Fruit fly (Drosophila melanogaster): ENCODE measurements around the gene CG31248.
A peak's percentile ranks its signal among the peaks of the same experiment; 100 is the strongest.

Gene CG31248

DNA sequence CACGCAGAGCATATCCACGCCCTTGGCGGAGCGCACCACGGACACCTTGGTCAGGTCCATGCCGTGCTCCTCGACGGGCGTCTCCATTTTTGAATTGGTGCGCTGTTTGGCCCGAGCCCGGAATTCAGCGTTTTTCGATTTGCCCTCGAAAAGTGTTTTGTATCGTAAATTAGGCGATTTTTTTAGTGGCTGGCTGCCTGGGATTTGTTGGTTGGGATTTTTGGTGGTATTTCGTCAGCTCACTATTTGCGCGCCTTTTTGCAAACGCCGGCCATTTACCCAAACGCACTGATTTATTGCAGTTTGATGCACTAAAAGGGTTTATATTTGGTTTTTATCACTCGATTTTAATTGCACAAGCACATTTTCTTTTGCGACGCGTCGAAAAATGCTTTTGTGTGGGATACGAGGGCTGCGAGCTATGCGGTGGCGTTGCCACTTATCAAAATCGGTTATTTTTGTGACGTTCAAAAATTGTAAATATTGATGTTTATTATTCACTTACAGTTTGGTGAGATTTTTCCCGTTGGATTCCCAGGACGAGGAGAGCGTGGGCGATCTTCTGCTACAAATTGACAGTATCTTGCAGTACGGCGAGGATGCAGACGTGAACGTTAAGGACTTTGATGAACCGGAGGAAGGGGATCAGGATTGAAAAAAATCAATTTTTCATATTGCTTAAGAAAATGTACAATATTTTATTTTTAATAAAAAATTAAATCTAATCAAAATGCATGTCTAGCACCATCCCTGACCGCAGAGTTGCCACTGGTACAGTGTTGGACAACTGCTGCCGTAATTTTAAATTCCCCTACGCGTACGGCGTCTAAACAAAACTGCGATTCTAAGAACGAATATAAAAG is 21.7 kb downstream of the CG31248 start, which contains the start of the genes gfzf and Sas-4 (continued):
- TF ChIP-seq sob (GFP tag; IDR thresholded peaks at IDR 0.05) (peak; percentile 70; the same call in 1 of the 2 replicates), MBD-R2 (GFP tag; IDR thresholded peaks at IDR 0.05) (peak; percentile 60), NK7.1 (GFP tag; optimal IDR thresholded peaks at IDR 0.05) (no peak), Asciz (GFP tag; optimal IDR thresholded peaks at IDR 0.05) (no peak), CG1603 (tag; optimal IDR thresholded peaks at IDR 0.05) (no peak), CG12071 (GFP tag; optimal IDR thresholded peaks at IDR 0.05) (no peak), Spps (tag; optimal IDR thresholded peaks at IDR 0.05) (no peak), CG8478 (optimal IDR thresholded peaks at IDR 0.05) (no peak), phol (tag; optimal IDR thresholded peaks at IDR 0.05) (peak; percentile 75), sisA (GFP tag; IDR thresholded peaks at IDR 0.05) (peak; percentile 73), CG18764 (GFP tag; optimal IDR thresholded peaks at IDR 0.05) (peak; percentile 43), Meics (GFP tag; optimal IDR thresholded peaks at IDR 0.05) (peak; percentile 51), CG10959 (GFP tag; IDR thresholded peaks at IDR 0.05) (no peak), CG10267 (tag; optimal IDR thresholded peaks at IDR 0.05) (peak; percentile 92), CG11247 (GFP tag; IDR thresholded peaks at IDR 0.05) (peak; percentile 36; the same call in 1 of the 2 replicates), Adf1 (GFP tag; IDR thresholded peaks at IDR 0.05) (peak; percentile 18; the same call in 1 of the 2 replicates), Sin3A (optimal IDR thresholded peaks at IDR 0.05) (peak; percentile 84), CG6254 (GFP tag; optimal IDR thresholded peaks at IDR 0.05) (no peak), CG17568 (GFP tag; optimal IDR thresholded peaks at IDR 0.05) (no peak), CG9817 (tag; optimal IDR thresholded peaks at IDR 0.05) (peak; percentile 60), CG13296 (GFP tag; optimal IDR thresholded peaks at IDR 0.05) (peak; percentile 4), Atf6 (GFP tag; IDR thresholded peaks at IDR 0.05) (peak; percentile 38; the same call in 1 of the 2 replicates), Dbx (GFP tag; IDR thresholded peaks at IDR 0.05) (peak; percentile 54; the same call in 2 of the 3 replicates), chif (GFP tag; optimal IDR thresholded peaks at IDR 0.05) (peak; percentile 50 to 51), CG6791 (GFP tag; IDR thresholded peaks at IDR 0.05; ENCODE audit: partially characterized antibody) (no peak), CG3995 (GFP tag; optimal IDR thresholded peaks at IDR 0.05) (peak; percentile 39), ara (GFP tag; IDR thresholded peaks at IDR 0.05) (no peak), Ravus (GFP tag; IDR thresholded peaks at IDR 0.05) (no peak; the same call in 1 of the 2 replicates), stc (GFP tag; IDR thresholded peaks at IDR 0.05) (no peak), CG11085 (GFP tag; IDR thresholded peaks at IDR 0.05) (peak; percentile 68), Jarid2 (GFP tag; optimal IDR thresholded peaks at IDR 0.05) (no peak), CG15011 (GFP tag; optimal IDR thresholded peaks at IDR 0.05) (no peak), shn (GFP tag; optimal IDR thresholded peaks at IDR 0.05) (no peak), CG6854 (GFP tag; optimal IDR thresholded peaks at IDR 0.05) (no peak), CG2199 (GFP tag; IDR thresholded peaks at IDR 0.05) (no peak), Gug (GFP tag; IDR thresholded peaks at IDR 0.05) (peak; percentile 47; the same call in 2 of the 4 replicates), CG12299 (tag; optimal IDR thresholded peaks at IDR 0.05) (no peak), ro (GFP tag; IDR thresholded peaks at IDR 0.05) (no peak), lab (GFP tag; optimal IDR thresholded peaks at IDR 0.05) (peak; percentile 41), Mad (GFP tag; optimal IDR thresholded peaks at IDR 0.05) (peak; percentile 9), dmrt99B (tag; optimal IDR thresholded peaks at IDR 0.05) (no peak), NC2β (GFP tag; optimal IDR thresholded peaks at IDR 0.05) (no peak), Nf-YB (GFP tag; optimal IDR thresholded peaks at IDR 0.05) (no peak), CG9437 (GFP tag; optimal IDR thresholded peaks at IDR 0.05) (peak; percentile 60), ewg (GFP tag; optimal IDR thresholded peaks at IDR 0.05) (peak; percentile 40), pfk (GFP tag; optimal IDR thresholded peaks at IDR 0.05) (no peak), grau (tag; optimal IDR thresholded peaks at IDR 0.05) (peak; percentile 55), Bteb2 (GFP tag; optimal IDR thresholded peaks at IDR 0.05) (peak; percentile 25), CG1024 (GFP tag; IDR thresholded peaks at IDR 0.05) (peak; percentile 25; the same call in 1 of the 2 replicates), CG12155 (GFP tag; optimal IDR thresholded peaks at IDR 0.05) (peak; percentile 44)

All from whole organism, embryonic.